Worm (Caenorhabditis elegans): ENCODE results near the gene ift-81.

ift-81 gene

ce11 chrX:5354022-5354876 is 55.9 kb downstream of the ift-81 start, which contains the start of gene pfn-2:
Gene pfn-2, minus strand, starts transcription at chrX:5354072.
- no peak for TF ChIP-seq mep-1 (tag; optimal IDR thresholded peaks at IDR 0.05)
- no peak for TF ChIP-seq hpl-2 (GFP tag; optimal IDR thresholded peaks at IDR 0.05)
- no peak for TF ChIP-seq nhr-84 (tag; optimal IDR thresholded peaks at IDR 0.05)
- TF ChIP-seq alr-1 (tag; optimal IDR thresholded peaks at IDR 0.05; ENCODE audit: borderline replicate concordance): no peak
- peak in 1 of 2 experiments; percentile 44 for TF ChIP-seq ztf-11 (tag; optimal IDR thresholded peaks at IDR 0.05)
- no peak for TF ChIP-seq tbx-2 (tag; optimal IDR thresholded peaks at IDR 0.05)
- TF ChIP-seq hlh-17 (GFP tag; optimal IDR thresholded peaks at IDR 0.05; ENCODE audit: borderline replicate concordance): no peak
- TF ChIP-seq ceh-88 (GFP tag; IDR thresholded peaks at IDR 0.05): no peak
- TF ChIP-seq xbp-1 (tag; optimal IDR thresholded peaks at IDR 0.05): no peak
- peak; percentile 13 for TF ChIP-seq unc-86 (tag; optimal IDR thresholded peaks at IDR 0.05)
- no peak for TF ChIP-seq unc-30 (tag; optimal IDR thresholded peaks at IDR 0.05)
- TF ChIP-seq nhr-11 (tag; optimal IDR thresholded peaks at IDR 0.05): no peak
- no peak for TF ChIP-seq fkh-10 (GFP tag; optimal IDR thresholded peaks at IDR 0.05)
- no peak for TF ChIP-seq nhr-12 (tag; optimal IDR thresholded peaks at IDR 0.05)
- TF ChIP-seq skn-1 (tag; optimal IDR thresholded peaks at IDR 0.05): peak; percentile 42
- TF ChIP-seq nhr-28 (tag; optimal IDR thresholded peaks at IDR 0.05): no peak
- no peak for TF ChIP-seq ceh-90 (tag; optimal IDR thresholded peaks at IDR 0.05)
- TF ChIP-seq egl-27 (tag; optimal IDR thresholded peaks at IDR 0.05): no peak
- TF ChIP-seq blmp-1 (tag; optimal IDR thresholded peaks at IDR 0.05): peak; percentile 65
- TF ChIP-seq mab-9 (GFP tag; IDR thresholded peaks at IDR 0.05): no peak
- no peak for TF ChIP-seq sup-37 (GFP tag; optimal IDR thresholded peaks at IDR 0.05)
- TF ChIP-seq nhr-76 (tag; optimal IDR thresholded peaks at IDR 0.05): no peak
- no peak for TF ChIP-seq isw-1 (GFP tag; IDR thresholded peaks at IDR 0.05)
- TF ChIP-seq rnt-1 (tag; optimal IDR thresholded peaks at IDR 0.05): peak; percentile 50
- no peak for TF ChIP-seq C04F5.9 (tag; optimal IDR thresholded peaks at IDR 0.05)
- TF ChIP-seq lsy-2 (tag; optimal IDR thresholded peaks at IDR 0.05): no peak
- no peak for TF ChIP-seq F16B12.6 (tag; optimal IDR thresholded peaks at IDR 0.05)
- TF ChIP-seq egl-13 (tag; optimal IDR thresholded peaks at IDR 0.05): peak; percentile 15
- peak in 1 of 3 experiments; percentile 54 for TF ChIP-seq ceh-82 (tag; optimal IDR thresholded peaks at IDR 0.05)
- no peak for TF ChIP-seq fkh-4 (tag; optimal IDR thresholded peaks at IDR 0.05; ENCODE audit: borderline replicate concordance)
- no peak for TF ChIP-seq sox-4 (tag; optimal IDR thresholded peaks at IDR 0.05)
- TF ChIP-seq nhr-77 (tag; optimal IDR thresholded peaks at IDR 0.05): no peak
- peak; percentile 14 for TF ChIP-seq snu-23 (GFP tag; optimal IDR thresholded peaks at IDR 0.05)
- TF ChIP-seq lin-14 (GFP tag; optimal IDR thresholded peaks at IDR 0.05): peak; percentile 83
- no peak for TF ChIP-seq ama-1 (optimal IDR thresholded peaks at IDR 0.05)
- TF ChIP-seq dpl-1 (GFP tag; optimal IDR thresholded peaks at IDR 0.05): no peak
- TF ChIP-seq nhr-20 (tag; optimal IDR thresholded peaks at IDR 0.05): peak; percentile 43
- no peak for TF ChIP-seq aha-1 (tag; optimal IDR thresholded peaks at IDR 0.05)
- no peak for TF ChIP-seq C16A3.4 (tag; optimal IDR thresholded peaks at IDR 0.05)
- TF ChIP-seq unc-98 (GFP tag; IDR thresholded peaks at IDR 0.05): no peak
- TF ChIP-seq zip-4 (GFP tag; optimal IDR thresholded peaks at IDR 0.05): no peak
- no peak for TF ChIP-seq fos-1 (tag; optimal IDR thresholded peaks at IDR 0.05)
- no peak for TF ChIP-seq ztf-4 (tag; optimal IDR thresholded peaks at IDR 0.05)
- no peak for TF ChIP-seq grh-1 (GFP tag; IDR thresholded peaks at IDR 0.05)
- TF ChIP-seq pqm-1 (tag; optimal IDR thresholded peaks at IDR 0.05): no peak
- TF ChIP-seq ets-5 (GFP tag; IDR thresholded peaks at IDR 0.05): no peak
- no peak for TF ChIP-seq C34B4.2 (tag; optimal IDR thresholded peaks at IDR 0.05)
- no peak for TF ChIP-seq unc-62 (GFP tag; optimal IDR thresholded peaks at IDR 0.05)
- no peak for TF ChIP-seq ces-1 (GFP tag; optimal IDR thresholded peaks at IDR 0.05)
- TF ChIP-seq nhr-19 (GFP tag; conservative IDR thresholded peaks at IDR 0.05): no peak
- no peak for TF ChIP-seq irx-1 (tag; optimal IDR thresholded peaks at IDR 0.05)
- TF ChIP-seq aly-2 (tag; optimal IDR thresholded peaks at IDR 0.05): no peak
- no peak for TF ChIP-seq hlh-4 (tag; optimal IDR thresholded peaks at IDR 0.05)

All from whole organism, L1 larva.